Fruit fly (Drosophila melanogaster): ENCODE results near the gene CG3402.

dm6 chr3L:601559-602136 lies 51.0 kb downstream of the CG3402 start:
- TF ChIP-seq CTCF (optimal IDR thresholded peaks at IDR 0.05) (no peak), CG8478 (optimal IDR thresholded peaks at IDR 0.05) (no peak)

Data from S2 (cell line).